Worm (Caenorhabditis elegans) whole organism, young adult: ENCODE data around the gene vms-1.

Source experiments
- dpl-1 ChIP-seq: fragments of 150-350 bp; optimal IDR thresholded peaks from 2 replicates; lab custom pipeline; 2014; ENCODE audit warnings: missing biosample characterization, missing genetic modification reagents, missing genetic modification characterization
- egrh-3 ChIP-seq: fragments of 200-800 bp; sonication (Bioruptor generic); IDR thresholded peaks from 2 replicates; pipeline ENCODE4 v1.3.6; 2022; ENCODE audit warnings: missing genetic modification reagents, missing genetic modification characterization, missing compliant biosample characterization
- ets-4 ChIP-seq: fragments of 200-800 bp; sonication (Bioruptor generic); optimal IDR thresholded peaks from 2 replicates; lab custom pipeline; 2018; ENCODE audit warnings: mild to moderate bottlenecking, missing genetic modification characterization, missing compliant biosample characterization
- nfya-1 ChIP-seq: sonication (generic microtip); optimal IDR thresholded peaks from 2 replicates; lab custom pipeline; 2017; ENCODE audit warnings: antibody characterized with exemption, missing compliant biosample characterization, missing genetic modification characterization, borderline replicate concordance; ENCODE audit not compliant: insufficient read depth
- unc-62 ChIP-seq: fragments of 150-350 bp; optimal IDR thresholded peaks from 2 replicates; lab custom pipeline; 2014; ENCODE audit warnings: missing biosample characterization, missing genetic modification reagents, missing genetic modification characterization

ce11 chrIII:8066989-8067388, 21.3 kb upstream of the vms-1 start, which contains the start of gene pros-1:
- TF ChIP-seq ets-4 (GFP tag; lab: Kevin White, UChicago) (no peak), unc-62 (GFP tag; lab: Kevin White, UChicago) (no peak), nfya-1 (tag; lab: Kevin White, UChicago) (no peak), dpl-1 (GFP tag; lab: Kevin White, UChicago) (no peak), egrh-3 (GFP tag; lab: Robert Waterston, UW) (no peak)
